Worm (Caenorhabditis elegans): ENCODE results near the gene cnc-1.

cnc-1 gene

DNA sequence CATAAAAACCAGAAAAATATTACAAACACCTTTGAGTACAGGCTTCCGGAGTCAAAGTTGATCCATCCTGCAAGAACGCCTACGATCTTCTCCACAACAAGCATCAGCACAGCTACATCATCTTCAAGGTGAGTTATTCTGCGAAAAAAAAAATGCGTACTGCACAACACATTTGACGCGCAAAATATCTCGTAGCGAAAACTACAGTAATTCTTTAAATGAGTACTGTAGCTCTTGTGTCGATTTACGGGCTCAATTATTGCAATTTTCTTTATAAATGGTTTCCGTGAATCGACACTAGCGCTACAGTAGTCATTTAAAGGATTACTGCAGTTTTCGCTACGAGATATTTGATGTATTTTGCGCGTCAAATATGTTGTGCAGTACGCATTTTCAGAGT is 32.8 kb upstream of the cnc-1 start:
- no peak for TF ChIP-seq ceh-34 (tag; optimal IDR thresholded peaks at IDR 0.05)
- no peak for TF ChIP-seq ahr-1 (tag; optimal IDR thresholded peaks at IDR 0.05)
- TF ChIP-seq tbx-7 (tag; optimal IDR thresholded peaks at IDR 0.05): no peak
- no peak for TF ChIP-seq ceh-9 (tag; optimal IDR thresholded peaks at IDR 0.05)

DNA sequence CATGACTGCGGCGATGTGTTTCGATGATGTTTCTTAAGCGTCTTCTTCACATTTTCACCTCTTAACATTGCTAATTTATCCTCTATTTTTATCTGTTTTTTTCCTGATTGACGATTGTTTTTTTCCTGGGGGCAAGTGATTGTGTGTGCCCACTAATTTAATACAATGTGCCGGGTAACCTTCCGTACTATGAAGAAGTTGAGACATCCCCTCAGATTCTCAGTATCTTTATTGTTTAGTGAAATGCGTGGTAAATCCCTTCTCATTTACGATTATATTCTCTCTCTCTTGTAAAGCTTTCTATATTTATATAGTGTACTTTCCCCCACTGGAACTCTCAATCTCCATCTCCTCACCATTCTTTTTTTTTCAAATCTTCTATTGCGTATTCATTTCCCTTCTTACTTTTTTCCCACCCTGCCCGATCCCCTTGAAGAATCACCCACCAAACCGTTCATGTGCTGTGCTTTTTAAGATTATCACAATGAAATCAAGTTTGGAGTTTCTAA is 32.3 kb upstream of the cnc-1 start:
- no peak for TF ChIP-seq syd-9 (tag; optimal IDR thresholded peaks at IDR 0.05)
- TF ChIP-seq ceh-14 (tag; optimal IDR thresholded peaks at IDR 0.05): no peak
- no peak for TF ChIP-seq unc-86 (tag; optimal IDR thresholded peaks at IDR 0.05)

DNA sequence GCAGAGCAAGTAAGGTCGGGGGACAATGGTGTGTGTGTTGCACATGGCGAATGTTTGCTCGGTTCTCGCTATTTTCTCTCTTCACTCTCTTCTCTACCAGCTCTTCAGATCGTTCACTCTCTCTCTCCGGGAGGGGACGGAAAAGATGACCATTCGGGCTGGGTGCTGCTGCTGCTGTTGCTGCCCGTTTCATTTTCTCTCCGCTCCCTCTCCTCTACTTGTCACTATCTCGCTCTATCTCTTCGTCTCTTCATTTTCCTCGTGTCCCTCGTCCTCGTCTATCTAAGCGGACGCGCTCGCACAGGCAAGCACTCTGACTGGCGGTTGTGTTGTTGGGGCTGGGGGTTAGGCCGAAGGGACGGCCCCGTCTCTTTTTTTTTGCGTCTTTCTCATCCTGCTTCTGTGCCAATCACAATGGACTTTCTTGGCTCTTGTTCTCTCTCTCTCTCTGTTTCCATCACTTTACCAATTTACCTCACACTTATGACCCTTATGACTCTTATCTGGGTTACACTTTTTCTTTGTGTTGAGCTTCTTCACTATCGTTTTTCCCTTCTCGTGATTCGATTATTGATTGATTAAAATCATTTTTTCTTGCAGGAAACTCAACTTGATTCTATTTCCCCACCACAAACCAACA is 30.5 kb upstream of the cnc-1 start, which contains the start of the genes F53E2.2 and unc-60:
Gene F53E2.2 (plus strand): TSS at position 601 of the 640 bp plus-strand sequence.
Gene unc-60 (plus strand): TSS at position 601 of the 640 bp plus-strand sequence.
- TF ChIP-seq hlh-15 (tag; optimal IDR thresholded peaks at IDR 0.05): no peak
- peak; percentile 77 for TF ChIP-seq ref-2 (tag; optimal IDR thresholded peaks at IDR 0.05)
- TF ChIP-seq hlh-13 (GFP tag; optimal IDR thresholded peaks at IDR 0.05): no peak
- peak; percentile 64 for TF ChIP-seq syd-9 (tag; optimal IDR thresholded peaks at IDR 0.05)
- no peak for TF ChIP-seq dmd-4 (tag; optimal IDR thresholded peaks at IDR 0.05; ENCODE audit: borderline replicate concordance)
- no peak for TF ChIP-seq che-1 (tag; optimal IDR thresholded peaks at IDR 0.05)
- TF ChIP-seq ztf-16 (tag; optimal IDR thresholded peaks at IDR 0.05): peak; percentile 28
- TF ChIP-seq ceh-34 (tag; optimal IDR thresholded peaks at IDR 0.05): peak; percentile 89
- no peak for TF ChIP-seq K09A11.1 (tag; optimal IDR thresholded peaks at IDR 0.05; ENCODE audit: insufficient read depth)
- no peak for TF ChIP-seq ama-1 (optimal IDR thresholded peaks at IDR 0.05)
- peak; percentile 2 for TF ChIP-seq hlh-6 (tag; optimal IDR thresholded peaks at IDR 0.05)
- peak; percentile 16 for TF ChIP-seq lin-11 (tag; optimal IDR thresholded peaks at IDR 0.05)
- no peak for TF ChIP-seq fkh-10 (GFP tag; optimal IDR thresholded peaks at IDR 0.05)
- TF ChIP-seq hlh-8 (tag; optimal IDR thresholded peaks at IDR 0.05): peak; percentile 16
- TF ChIP-seq npax-4 (tag; optimal IDR thresholded peaks at IDR 0.05): no peak
- peak; percentile 78 for TF ChIP-seq ceh-18 (tag; optimal IDR thresholded peaks at IDR 0.05)
- peak; percentile 59 for TF ChIP-seq rnt-1 (tag; optimal IDR thresholded peaks at IDR 0.05)
- peak; percentile 36 for TF ChIP-seq ceh-14 (tag; optimal IDR thresholded peaks at IDR 0.05)
- peak; percentile 75 for TF ChIP-seq C08G9.2 (tag; optimal IDR thresholded peaks at IDR 0.05)
- peak; percentile 83 for TF ChIP-seq tbx-2 (tag; optimal IDR thresholded peaks at IDR 0.05)
- peak; percentile 69 for TF ChIP-seq unc-42 (tag; optimal IDR thresholded peaks at IDR 0.05)
- TF ChIP-seq ceh-22 (tag; optimal IDR thresholded peaks at IDR 0.05): peak; percentile 5
- TF ChIP-seq fkh-6 (tag; optimal IDR thresholded peaks at IDR 0.05): peak; percentile 60
- TF ChIP-seq dve-1 (tag; optimal IDR thresholded peaks at IDR 0.05): peak; percentile 12
- no peak for TF ChIP-seq mec-3 (tag; optimal IDR thresholded peaks at IDR 0.05; ENCODE audit: borderline replicate concordance)
- TF ChIP-seq nfya-1 (tag; optimal IDR thresholded peaks at IDR 0.05): peak; percentile 85
- peak; percentile 24 for TF ChIP-seq pros-1 (tag; optimal IDR thresholded peaks at IDR 0.05)
- TF ChIP-seq ceh-31 (tag; optimal IDR thresholded peaks at IDR 0.05): peak; percentile 78
- peak; percentile 40 for TF ChIP-seq sdc-2 (tag; optimal IDR thresholded peaks at IDR 0.05)
- TF ChIP-seq pqm-1 (tag; optimal IDR thresholded peaks at IDR 0.05): peak; percentile 20
- TF ChIP-seq F13H6.1 (tag; optimal IDR thresholded peaks at IDR 0.05): peak; percentile 72
- peak; percentile 90 for TF ChIP-seq unc-55 (GFP tag; optimal IDR thresholded peaks at IDR 0.05)
- TF ChIP-seq elt-2 (tag; optimal IDR thresholded peaks at IDR 0.05): peak; percentile 25
- TF ChIP-seq fax-1 (tag; optimal IDR thresholded peaks at IDR 0.05): peak; percentile 10
- TF ChIP-seq hlh-30 (tag; optimal IDR thresholded peaks at IDR 0.05; ENCODE audit: insufficient read depth): peak; percentile 72
- TF ChIP-seq ceh-2 (tag; optimal IDR thresholded peaks at IDR 0.05): peak; percentile 42
- TF ChIP-seq ets-4 (tag; optimal IDR thresholded peaks at IDR 0.05): peak; percentile 39

Data from whole organism, late embryonic.